Fruit fly (Drosophila melanogaster) whole organism, embryonic: ENCODE results near the gene scaf6.

Experiments
- Atf-2 ChIP-seq: fragments of 200-800 bp; sonication (Bioruptor generic); optimal IDR thresholded peaks from 2 replicates; lab custom pipeline; 2016; ENCODE audit warnings: missing biosample characterization, missing genetic modification characterization
- BEAF-32 ChIP-seq: fragments of 200-800 bp; sonication (Bioruptor generic); optimal IDR thresholded peaks from 3 replicates; lab custom pipeline; 2017; ENCODE audit warnings: missing biosample characterization, missing genetic modification characterization, mild to moderate bottlenecking, moderate library complexity, missing genetic modification reagents
- CG10274 ChIP-seq: fragments of 200-800 bp; sonication (Bioruptor generic); optimal IDR thresholded peaks from 3 replicates; lab custom pipeline; 2017; ENCODE audit warnings: missing biosample characterization, mild to moderate bottlenecking, missing genetic modification characterization
- CG10366 ChIP-seq: fragments of 200-800 bp; sonication (Bioruptor generic); IDR thresholded peaks from 2 replicates; pipeline ENCODE4 v1.3.6; 2022; ENCODE audit warnings: missing biosample characterization, missing genetic modification characterization
- CG11504 ChIP-seq: fragments of 200-800 bp; sonication (Bioruptor generic); optimal IDR thresholded peaks from 3 replicates; lab custom pipeline; 2019; ENCODE audit warnings: missing biosample characterization, mild to moderate bottlenecking, missing genetic modification characterization, moderate library complexity
- CG11560 ChIP-seq: fragments of 200-800 bp; sonication (Bioruptor generic); IDR thresholded peaks from 3 replicates; pipeline ENCODE4 v1.3.6; 2022; ENCODE audit warnings: missing biosample characterization, missing genetic modification characterization
- CG12071 ChIP-seq: fragments of 200-800 bp; sonication (Bioruptor generic); optimal IDR thresholded peaks from 3 replicates; lab custom pipeline; 2018; ENCODE audit warnings: missing biosample characterization, mild to moderate bottlenecking, missing genetic modification characterization
- CG12299 ChIP-seq: fragments of 200-800 bp; sonication (Bioruptor generic); optimal IDR thresholded peaks from 2 replicates; lab custom pipeline; 2018; ENCODE audit warnings: missing biosample characterization, mild to moderate bottlenecking, missing genetic modification characterization
- CG12769 ChIP-seq: fragments of 200-800 bp; sonication (Bioruptor generic); optimal IDR thresholded peaks from 2 replicates; lab custom pipeline; 2019; ENCODE audit warnings: missing biosample characterization, mild to moderate bottlenecking, missing genetic modification characterization, moderate library complexity
- CG13123 ChIP-seq: fragments of 200-800 bp; sonication (Bioruptor generic); optimal IDR thresholded peaks from 2 replicates; lab custom pipeline; 2016; ENCODE audit warnings: missing biosample characterization, missing genetic modification characterization
- CG14050 ChIP-seq: fragments of 200-800 bp; sonication (Bioruptor generic); IDR thresholded peaks from 3 replicates; pipeline ENCODE4 v1.3.6; 2022; ENCODE audit warnings: missing biosample characterization, missing genetic modification characterization
- CG14965 ChIP-seq: fragments of 200-800 bp; sonication (Bioruptor generic); optimal IDR thresholded peaks from 2 replicates; lab custom pipeline; 2016; ENCODE audit warnings: missing biosample characterization, missing genetic modification characterization, borderline replicate concordance
- CG1603 ChIP-seq: fragments of 200-800 bp; sonication (Bioruptor generic); optimal IDR thresholded peaks from 2 replicates; lab custom pipeline; 2019; ENCODE audit warnings: missing biosample characterization, mild to moderate bottlenecking, missing genetic modification characterization, moderate library complexity
- CG42726 ChIP-seq: fragments of 200-800 bp; sonication (Bioruptor generic); IDR thresholded peaks from 2 replicates; pipeline ENCODE4 v1.3.6; 2022; ENCODE audit warnings: missing biosample characterization, missing genetic modification characterization; ENCODE audit not compliant: partially characterized antibody
- CG4617 ChIP-seq: fragments of 200-800 bp; sonication (Bioruptor generic); optimal IDR thresholded peaks from 3 replicates; lab custom pipeline; 2016; ENCODE audit warnings: missing biosample characterization, missing genetic modification characterization, borderline replicate concordance
- CG6272 ChIP-seq: fragments of 200-800 bp; sonication (Bioruptor generic); IDR thresholded peaks from 2 replicates; pipeline ENCODE4 v1.3.6; 2022; ENCODE audit warnings: missing biosample characterization, missing genetic modification characterization
- CG9817 ChIP-seq: fragments of 200-800 bp; sonication (Bioruptor generic); optimal IDR thresholded peaks from 2 replicates; lab custom pipeline; 2018; ENCODE audit warnings: missing biosample characterization, mild to moderate bottlenecking, missing genetic modification characterization, moderate library complexity
- CrebB ChIP-seq: fragments of 200-800 bp; sonication (Bioruptor generic); optimal IDR thresholded peaks from 3 replicates; lab custom pipeline; 2018; ENCODE audit warnings: missing biosample characterization, mild to moderate bottlenecking, missing genetic modification characterization
- Doc2 ChIP-seq: fragments of 200-800 bp; sonication (Bioruptor generic); IDR thresholded peaks from 2 replicates; pipeline ENCODE4 v1.3.6; 2022; ENCODE audit warnings: missing biosample characterization, missing genetic modification characterization
- Elba2 ChIP-seq: fragments of 200-800 bp; sonication (Bioruptor generic); optimal IDR thresholded peaks from 3 replicates; lab custom pipeline; 2016; ENCODE audit warnings: missing biosample characterization, missing genetic modification characterization
- Fer3 ChIP-seq: fragments of 200-800 bp; sonication (Bioruptor generic); optimal IDR thresholded peaks from 2 replicates; lab custom pipeline; 2018; ENCODE audit warnings: missing biosample characterization, mild to moderate bottlenecking, missing genetic modification characterization, moderate library complexity
- HHEX ChIP-seq: fragments of 200-800 bp; sonication (Bioruptor generic); optimal IDR thresholded peaks from 3 replicates; lab custom pipeline; 2017; ENCODE audit warnings: missing biosample characterization, mild to moderate bottlenecking, missing genetic modification characterization, missing genetic modification reagents
- HmgZ ChIP-seq: fragments of 200-800 bp; sonication (Bioruptor generic); optimal IDR thresholded peaks from 2 replicates; lab custom pipeline; 2018; ENCODE audit warnings: missing biosample characterization, mild to moderate bottlenecking, missing genetic modification characterization
- Lpt ChIP-seq: fragments of >200 bp; optimal IDR thresholded peaks from 2 replicates; lab custom pipeline; 2018; ENCODE audit warnings: missing biosample characterization, missing genetic modification characterization
- MTF-1 ChIP-seq: fragments of 200-800 bp; sonication (Bioruptor generic); optimal IDR thresholded peaks from 2 replicates; lab custom pipeline; 2018; ENCODE audit warnings: missing biosample characterization, mild to moderate bottlenecking, missing genetic modification characterization, borderline replicate concordance
- Mes4 ChIP-seq: fragments of 200-800 bp; sonication (Bioruptor generic); optimal IDR thresholded peaks from 2 replicates; lab custom pipeline; 2016; ENCODE audit warnings: missing biosample characterization, missing genetic modification characterization
- Neu2 ChIP-seq: fragments of 200-800 bp; sonication (Bioruptor generic); optimal IDR thresholded peaks from 3 replicates; lab custom pipeline; 2016; ENCODE audit warnings: missing biosample characterization, missing genetic modification characterization, borderline replicate concordance
- Opbp ChIP-seq: fragments of 200-800 bp; sonication (Bioruptor generic); IDR thresholded peaks from 3 replicates; pipeline ENCODE4 v1.3.6; 2022; ENCODE audit warnings: missing biosample characterization, missing genetic modification characterization; ENCODE audit not compliant: partially characterized antibody
- Pdp1 ChIP-seq, 2 experiments: fragments of 200-800 bp; sonication (Bioruptor generic); optimal IDR thresholded peaks; 3 replicates each; lab custom pipeline; 2016; ENCODE audit warnings: missing biosample characterization in 2 of 2, missing genetic modification characterization in 2 of 2, mild to moderate bottlenecking in 1 of 2, moderate library complexity in 1 of 2
- Sox102F ChIP-seq: fragments of 200-800 bp; sonication (Bioruptor generic); optimal IDR thresholded peaks from 2 replicates; lab custom pipeline; 2018; ENCODE audit warnings: missing biosample characterization, mild to moderate bottlenecking, missing genetic modification characterization, moderate library complexity
- Taf1 ChIP-seq: fragments of 200-800 bp; sonication (Bioruptor generic); IDR thresholded peaks from 2 replicates; pipeline ENCODE4 v1.3.6; 2022; ENCODE audit warnings: missing biosample characterization, missing genetic modification characterization
- Vsx1 ChIP-seq: fragments of 200-800 bp; sonication (Bioruptor generic); optimal IDR thresholded peaks from 2 replicates; lab custom pipeline; 2017; ENCODE audit warnings: missing biosample characterization, mild to moderate bottlenecking, missing genetic modification characterization, missing genetic modification reagents
- bowl ChIP-seq: fragments of 200-800 bp; sonication (Bioruptor generic); IDR thresholded peaks from 2 replicates; pipeline ENCODE4 v1.3.6; 2022; ENCODE audit warnings: missing biosample characterization, missing genetic modification characterization
- dmrt11E ChIP-seq: fragments of 200-800 bp; sonication (Bioruptor generic); optimal IDR thresholded peaks from 3 replicates; lab custom pipeline; 2018; ENCODE audit warnings: missing biosample characterization, mild to moderate bottlenecking, missing genetic modification characterization, moderate library complexity
- dpn ChIP-seq, 2 experiments: fragments of 200-800 bp; sonication (Bioruptor generic); optimal IDR thresholded peaks; 3 replicates each; lab custom pipeline; 2016; ENCODE audit warnings: missing biosample characterization in 2 of 2, missing genetic modification characterization in 2 of 2
- gcm ChIP-seq: fragments of 200-800 bp; sonication (Bioruptor generic); optimal IDR thresholded peaks from 2 replicates; lab custom pipeline; 2019; ENCODE audit warnings: missing biosample characterization, mild to moderate bottlenecking, missing genetic modification characterization, moderate library complexity
- h ChIP-seq: fragments of >200 bp; optimal IDR thresholded peaks from 2 replicates; lab custom pipeline; 2017
- hbn ChIP-seq: fragments of 200-800 bp; sonication (Bioruptor generic); IDR thresholded peaks from 2 replicates; pipeline ENCODE4 v1.3.6; 2022; ENCODE audit warnings: missing biosample characterization, missing genetic modification characterization; ENCODE audit not compliant: partially characterized antibody
- klu ChIP-seq: fragments of 200-800 bp; sonication (Bioruptor generic); IDR thresholded peaks from 2 replicates; pipeline ENCODE4 v1.3.6; 2022; ENCODE audit warnings: missing biosample characterization, missing genetic modification characterization
- kni ChIP-seq: fragments of 200-800 bp; sonication (Bioruptor generic); optimal IDR thresholded peaks from 3 replicates; lab custom pipeline; 2017; ENCODE audit warnings: mild to moderate bottlenecking, missing biosample characterization, missing genetic modification reagents, missing genetic modification characterization
- mam ChIP-seq: fragments of 200-800 bp; sonication (Bioruptor generic); optimal IDR thresholded peaks from 3 replicates; lab custom pipeline; 2016; ENCODE audit warnings: missing biosample characterization, missing genetic modification characterization
- peb ChIP-seq: fragments of 200-800 bp; sonication (Bioruptor generic); IDR thresholded peaks from 2 replicates; pipeline ENCODE4 v1.3.6; 2022; ENCODE audit warnings: missing biosample characterization, missing genetic modification characterization
- slbo ChIP-seq: fragments of 200-800 bp; sonication (Bioruptor generic); IDR thresholded peaks from 2 replicates; pipeline ENCODE4 v1.3.6; 2022; ENCODE audit warnings: missing biosample characterization, missing genetic modification characterization
- slou ChIP-seq: fragments of 200-800 bp; sonication (Bioruptor generic); optimal IDR thresholded peaks from 3 replicates; lab custom pipeline; 2016; ENCODE audit warnings: missing biosample characterization, missing genetic modification characterization
- sob ChIP-seq: fragments of 200-800 bp; sonication (Bioruptor generic); IDR thresholded peaks from 2 replicates; pipeline ENCODE4 v1.3.6; 2022; ENCODE audit warnings: missing biosample characterization, missing genetic modification characterization
- stwl ChIP-seq: fragments of 200-800 bp; sonication (Bioruptor generic); optimal IDR thresholded peaks from 3 replicates; lab custom pipeline; 2018; ENCODE audit warnings: missing biosample characterization, mild to moderate bottlenecking, missing genetic modification characterization, moderate library complexity
- tgo ChIP-seq: fragments of 200-800 bp; sonication (Bioruptor generic); IDR thresholded peaks from 3 replicates; pipeline ENCODE4 v1.3.6; 2022; ENCODE audit warnings: missing biosample characterization, missing genetic modification characterization
- twi ChIP-seq: fragments of 200-800 bp; optimal IDR thresholded peaks from 2 replicates; lab custom pipeline; 2019; ENCODE audit warnings: missing biosample characterization, mild to moderate bottlenecking, missing genetic modification characterization, moderate library complexity
- vfl ChIP-seq: fragments of 200-800 bp; sonication (Bioruptor generic); optimal IDR thresholded peaks from 2 replicates; lab custom pipeline; 2016; ENCODE audit warnings: missing biosample characterization, missing genetic modification characterization

Gene scaf6

dm6 chr3L:17004218-17004759 is 38.1 kb downstream of the scaf6 start (continued):
- peak; percentile 81 for TF ChIP-seq vfl (GFP tag; lab: Kevin White, UChicago)
- peak; percentile 67 for TF ChIP-seq twi (tag; lab: Kevin White, UChicago)
- TF ChIP-seq HmgZ (tag; lab: Kevin White, UChicago), result peak; percentile 80
- TF ChIP-seq dmrt11E (tag; lab: Kevin White, UChicago), result peak; percentile 63
- TF ChIP-seq CG42726, result 0 out of 2 replicates have a peak, but pooled peaks have one; percentile 26
- TF ChIP-seq Sox102F (GFP tag; lab: Kevin White, UChicago), result peak; percentile 92
- TF ChIP-seq stwl (tag; lab: Kevin White, UChicago), result no peak
- TF ChIP-seq Neu2 (GFP tag; lab: Kevin White, UChicago), result peak; percentile 17
- TF ChIP-seq CG11504, result peak; percentile 93
- TF ChIP-seq Mes4 (GFP tag; lab: Kevin White, UChicago), result peak; percentile 73
- TF ChIP-seq Doc2 (GFP tag; lab: Robert Waterston, UW), result peak; percentile 50; the same call in 1 of the 2 replicates
- TF ChIP-seq CG12071 (GFP tag; lab: Kevin White, UChicago), result peak; percentile 72
- TF ChIP-seq h (lab: Kevin White, UChicago), result no peak
- peak; percentile 19 for TF ChIP-seq MTF-1 (GFP tag; lab: Kevin White, UChicago)
- TF ChIP-seq kni, result no peak
- TF ChIP-seq mam (GFP tag; lab: Kevin White, UChicago), result peak; percentile 88
- TF ChIP-seq sob (GFP tag; lab: Robert Waterston, UW), result peak; percentile 70
- TF ChIP-seq Elba2 (GFP tag; lab: Kevin White, UChicago), result peak; percentile 33
- TF ChIP-seq Fer3 (tag; lab: Kevin White, UChicago), result peak; percentile 75
- TF ChIP-seq Taf1 (GFP tag; lab: Robert Waterston, UW), result peak; percentile 67
- peak; percentile 66 for TF ChIP-seq CG12769
- peak; percentile 56 for TF ChIP-seq CG14965
- TF ChIP-seq CG13123, result peak; percentile 77
- peak; percentile 73 for TF ChIP-seq slou (GFP tag; lab: Kevin White, UChicago)
- TF ChIP-seq CG14050 (GFP tag; lab: Robert Waterston, UW), result peak; percentile 76
- TF ChIP-seq Pdp1 (GFP tag; optimal IDR thresholded peaks at IDR 0.05; lab: Kevin White, UChicago), result peak; percentile 73 to 91
- TF ChIP-seq hbn (GFP tag; lab: Robert Waterston, UW), result no peak
- TF ChIP-seq CrebB (tag; lab: Kevin White, UChicago), result peak; percentile 52
- TF ChIP-seq slbo (GFP tag; lab: Robert Waterston, UW), result peak; percentile 91
- TF ChIP-seq klu, result peak; percentile 79
- TF ChIP-seq CG12299 (tag; lab: Kevin White, UChicago), result peak; percentile 74
- peak; percentile 55; the same call in 1 of the 2 replicates for TF ChIP-seq bowl
- peak; percentile 72 for TF ChIP-seq CG11560 (tag; lab: Robert Waterston, UW)
- TF ChIP-seq gcm (GFP tag; lab: Kevin White, UChicago), result peak; percentile 81
- TF ChIP-seq HHEX (GFP tag; lab: Kevin White, UChicago), result peak; percentile 86
- no peak for TF ChIP-seq Lpt
- TF ChIP-seq CG6272 (GFP tag; lab: Robert Waterston, UW), result peak; percentile 79
- TF ChIP-seq Atf-2 (GFP tag; lab: Kevin White, UChicago), result peak; percentile 89
- TF ChIP-seq CG4617, result peak; percentile 48
- TF ChIP-seq peb (GFP tag; lab: Robert Waterston, UW), result peak; percentile 72; the same call in 1 of the 2 replicates
- TF ChIP-seq dpn (GFP tag; optimal IDR thresholded peaks at IDR 0.05; lab: Kevin White, UChicago), result peak; percentile 88 to 90
- TF ChIP-seq CG10274 (GFP tag; lab: Kevin White, UChicago), result peak; percentile 82
- no peak for TF ChIP-seq BEAF-32
- TF ChIP-seq tgo, result peak; percentile 91
- TF ChIP-seq Vsx1 (GFP tag; lab: Kevin White, UChicago), result peak; percentile 58
- TF ChIP-seq Opbp (GFP tag; lab: Robert Waterston, UW), result no peak
- peak; percentile 86 for TF ChIP-seq CG9817 (tag; lab: Kevin White, UChicago)
- TF ChIP-seq CG10366, result peak; percentile 83
- peak; percentile 71 for TF ChIP-seq CG1603
